Worm (Caenorhabditis elegans): ENCODE results near the gene txt-10.

DNA sequence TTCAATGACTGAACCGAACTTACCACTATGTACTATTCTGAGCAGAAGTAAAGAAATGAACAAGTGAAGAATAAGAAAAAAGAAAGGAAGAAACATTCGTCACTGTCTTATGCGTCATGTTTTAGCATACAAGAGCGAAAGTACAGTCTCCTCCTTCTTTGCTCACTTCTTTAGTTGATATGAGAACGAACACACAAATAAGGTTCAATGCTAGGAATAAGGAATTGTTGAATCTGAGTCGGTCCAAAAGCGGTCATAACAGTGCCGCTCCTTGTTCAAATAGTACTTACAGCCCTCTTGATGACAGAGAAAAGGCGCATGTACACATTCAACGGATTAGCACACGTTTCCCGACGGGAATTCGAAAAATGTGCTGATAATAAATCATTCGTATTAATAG, 6.5 kb upstream of the txt-10 start, which contains the start of gene F25D1.8:
- TF ChIP-seq W03F9.2 (tag; optimal IDR thresholded peaks at IDR 0.05) = no peak
- TF ChIP-seq dao-5 (tag; optimal IDR thresholded peaks at IDR 0.05) = no peak
- TF ChIP-seq him-1 (tag; optimal IDR thresholded peaks at IDR 0.05) = no peak
